Fruit fly (Drosophila melanogaster): ENCODE data around the gene Ilp1.

dm6 chr3L:9763389-9763917 lies 34.8 kb upstream of the Ilp1 start, which contains the start of gene Ae2:
- TF ChIP-seq CG33017 (tag; optimal IDR thresholded peaks at IDR 0.05) (no peak), kay (GFP tag; ENCODE audit: borderline replicate concordance) (no peak), CG5204 (GFP tag; optimal IDR thresholded peaks at IDR 0.05) (no peak), Clk (GFP tag; optimal IDR thresholded peaks at IDR 0.05) (no peak), toe (GFP tag; optimal IDR thresholded peaks at IDR 0.05) (no peak), CG7045 (GFP tag; optimal IDR thresholded peaks at IDR 0.05) (no peak), cic (GFP tag; optimal IDR thresholded peaks at IDR 0.05) (no peak)
